Worm (Caenorhabditis elegans) whole organism, early embryonic: Measurements from ENCODE around the gene ugt-66.

Source experiments
- B0310.2 ChIP-seq: sonication (generic microtip); optimal IDR thresholded peaks from 2 replicates; lab custom pipeline; 2016; ENCODE audit warnings: mild to moderate bottlenecking, missing genetic modification characterization, missing compliant biosample characterization
- flt-1 ChIP-seq: fragments of 200-800 bp; sonication (Bioruptor generic); IDR thresholded peaks from 2 replicates; pipeline ENCODE4 v1.3.6; 2022; ENCODE audit warnings: missing genetic modification characterization, missing compliant biosample characterization
- tbx-11 ChIP-seq: fragments of 200-800 bp; sonication (Bioruptor generic); IDR thresholded peaks from 2 replicates; pipeline ENCODE4 v1.3.6; 2022; ENCODE audit warnings: missing genetic modification characterization, missing compliant biosample characterization

ce11 chrIII:6207046-6207445 is 12.7 kb upstream of the ugt-66 start:
- TF ChIP-seq tbx-11 = no peak
- no peak for TF ChIP-seq B0310.2 (tag; lab: Kevin White, UChicago)
- no peak for TF ChIP-seq flt-1 (GFP tag; lab: Robert Waterston, UW)
